Worm (Caenorhabditis elegans): ENCODE data around the gene Y51A2B.2.

The Y51A2B.2 gene

ce11 chrV:18354299-18354698 lies 20.0 kb upstream of the Y51A2B.2 start:
- TF ChIP-seq Y79H2A.3 (GFP tag; conservative IDR thresholded peaks at IDR 0.05) (no peak), F33H1.4 (GFP tag; IDR thresholded peaks at IDR 0.05) (no peak), repo-1 (tag; optimal IDR thresholded peaks at IDR 0.05) (no peak), mcd-1 (GFP tag; IDR thresholded peaks at IDR 0.05) (no peak), F37B4.10 (GFP tag; IDR thresholded peaks at IDR 0.05) (no peak), F57C9.4 (tag; optimal IDR thresholded peaks at IDR 0.05) (no peak), tlf-1 (GFP tag; optimal IDR thresholded peaks at IDR 0.05) (no peak)

ce11 chrV:18355742-18356141 lies 18.6 kb upstream of the Y51A2B.2 start, which contains the start of gene C08E8.2:
Gene C08E8.2 (minus strand): TSS chrV:18355842.
- TF ChIP-seq snpc-1.1 (tag; optimal IDR thresholded peaks at IDR 0.05; ENCODE audit: insufficient read depth) (no peak), athp-1 (tag; optimal IDR thresholded peaks at IDR 0.05) (no peak), F22D6.2 (tag; optimal IDR thresholded peaks at IDR 0.05) (no peak)

- TF ChIP-seq dpff-1 (tag; optimal IDR thresholded peaks at IDR 0.05) (no peak), lin-54 (GFP tag; optimal IDR thresholded peaks at IDR 0.05) (no peak), somi-1 (GFP tag; optimal IDR thresholded peaks at IDR 0.05) (no peak), efl-1 (GFP tag; optimal IDR thresholded peaks at IDR 0.05) (no peak), F57C9.4 (tag; optimal IDR thresholded peaks at IDR 0.05) (no peak), fkh-3 (tag; optimal IDR thresholded peaks at IDR 0.05) (no peak), attf-3 (GFP tag; conservative IDR thresholded peaks at IDR 0.05) (no peak), T07F8.4 (tag; optimal IDR thresholded peaks at IDR 0.05) (no peak), ceh-91 (GFP tag; IDR thresholded peaks at IDR 0.05) (no peak), hlh-26 (GFP tag; conservative IDR thresholded peaks at IDR 0.05) (no peak), let-607 (tag; optimal IDR thresholded peaks at IDR 0.05) (no peak)
Observed at ce11 chrV:18359888-18360287, 14.4 kb upstream of the Y51A2B.2 start, which contains the start of gene C08E8.5. Gene C08E8.5 (minus strand): TSS chrV:18359988.

ce11 chrV:18362402-18362801 lies 11.9 kb upstream of the Y51A2B.2 start, which contains the start of gene C08E8.1:
Gene C08E8.1 (minus strand): TSS chrV:18362502.
- no peak for TF ChIP-seq egl-18 (GFP tag; IDR thresholded peaks at IDR 0.05)
- TF ChIP-seq B0261.1 (tag; optimal IDR thresholded peaks at IDR 0.05): no peak
- TF ChIP-seq ets-4 (GFP tag; optimal IDR thresholded peaks at IDR 0.05): no peak
- TF ChIP-seq zfh-2 (GFP tag; conservative IDR thresholded peaks at IDR 0.05): no peak
- TF ChIP-seq repo-1 (tag; optimal IDR thresholded peaks at IDR 0.05): no peak
- no peak for TF ChIP-seq gei-17 (GFP tag; optimal IDR thresholded peaks at IDR 0.05)
- TF ChIP-seq madf-10 (tag; optimal IDR thresholded peaks at IDR 0.05): no peak
- no peak for TF ChIP-seq F37B4.10 (GFP tag; IDR thresholded peaks at IDR 0.05)
- TF ChIP-seq nfya-2 (GFP tag; IDR thresholded peaks at IDR 0.05): no peak
- TF ChIP-seq Y56A3A.18 (GFP tag; IDR thresholded peaks at IDR 0.05): no peak
- no peak for TF ChIP-seq ceh-100 (GFP tag; IDR thresholded peaks at IDR 0.05)
- TF ChIP-seq F55B11.4 (tag; optimal IDR thresholded peaks at IDR 0.05; ENCODE audit: borderline replicate concordance, insufficient read depth): no peak
- TF ChIP-seq ztf-6 (GFP tag; IDR thresholded peaks at IDR 0.05): no peak
- no peak for TF ChIP-seq ceh-79 (tag; optimal IDR thresholded peaks at IDR 0.05)

ce11 chrV:18364558-18364957 lies 9.7 kb upstream of the Y51A2B.2 start, which contains the start of gene C08E8.9:
Gene C08E8.9 (plus strand): TSS chrV:18364858.
- TF ChIP-seq egl-44 (GFP tag; IDR thresholded peaks at IDR 0.05): no peak
- no peak for TF ChIP-seq hmg-20 (GFP tag; IDR thresholded peaks at IDR 0.05)
- no peak for TF ChIP-seq lsl-1 (GFP tag; optimal IDR thresholded peaks at IDR 0.05)

Data from whole organism, young adult.